Worm (Caenorhabditis elegans): ENCODE data around the gene Y47D7A.12.
"Not testable (repeated sequence)": the region's sequence is repeated elsewhere in the genome, so short reads cannot be mapped to it uniquely, and the experiment has no call there.

The Y47D7A.12 gene

DNA sequence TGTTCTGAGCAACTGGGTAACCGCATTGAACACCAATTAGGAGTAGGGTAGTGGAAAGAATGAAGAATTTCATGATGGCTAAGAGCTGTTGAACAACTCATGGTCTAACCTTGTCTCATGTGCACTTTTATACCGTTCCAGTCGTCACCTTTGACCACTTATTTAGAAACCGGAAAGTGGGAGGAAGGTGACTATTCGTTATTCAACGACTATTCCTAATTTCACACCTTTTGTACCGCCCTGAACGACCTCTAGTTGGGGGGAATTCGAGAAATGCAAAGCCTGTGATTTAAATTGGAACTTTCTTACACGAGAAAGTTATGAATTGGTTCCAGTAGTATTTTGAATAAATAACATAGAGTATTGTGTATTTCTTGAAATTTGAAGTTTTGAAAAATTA is at the start of gene Y47D7A.12:
Y47D7A.12 (minus strand) TSS at position 101 of the 400 bp plus-strand sequence.
- TF ChIP-seq flt-1 (GFP tag; IDR thresholded peaks at IDR 0.05) (no peak), ref-1 (GFP tag; conservative IDR thresholded peaks at IDR 0.05) (no peak), ztf-29 (GFP tag; IDR thresholded peaks at IDR 0.05) (no peak), tab-1 (GFP tag; IDR thresholded peaks at IDR 0.05) (no peak), ztf-23 (GFP tag; IDR thresholded peaks at IDR 0.05) (no peak), klf-2 (GFP tag; conservative IDR thresholded peaks at IDR 0.05) (no peak), cog-1 (tag; optimal IDR thresholded peaks at IDR 0.05) (no peak), T22C8.4 (GFP tag; IDR thresholded peaks at IDR 0.05) (no peak), med-1 (GFP tag; optimal IDR thresholded peaks at IDR 0.05; ENCODE audit: insufficient read depth) (no peak)

DNA sequence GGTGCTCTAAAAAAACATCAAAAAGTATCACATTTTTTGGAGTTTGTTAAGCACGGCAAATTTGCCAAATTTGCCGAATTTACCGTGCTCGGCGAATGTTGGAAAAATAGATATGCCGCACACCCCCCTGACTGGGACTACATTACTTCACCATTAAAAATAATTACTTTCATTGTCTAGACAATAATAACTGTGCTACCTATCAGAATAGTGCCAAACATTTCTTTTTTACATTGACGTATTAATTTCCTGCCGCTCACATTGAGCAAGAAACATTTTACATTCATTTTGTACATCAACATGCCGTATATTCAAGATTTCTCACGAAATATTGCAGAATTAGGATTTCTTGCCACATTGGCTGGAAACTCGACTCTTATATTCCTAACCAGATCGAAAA is 45.1 kb upstream of the Y47D7A.12 start, which contains the start of gene str-35:
str-35 (plus strand) TSS at position 301 of the 400 bp plus-strand sequence.
- not testable (repeated sequence) for TF ChIP-seq ref-1 (GFP tag; conservative IDR thresholded peaks at IDR 0.05); ztf-23 (GFP tag; IDR thresholded peaks at IDR 0.05); tab-1 (GFP tag; IDR thresholded peaks at IDR 0.05)

DNA sequence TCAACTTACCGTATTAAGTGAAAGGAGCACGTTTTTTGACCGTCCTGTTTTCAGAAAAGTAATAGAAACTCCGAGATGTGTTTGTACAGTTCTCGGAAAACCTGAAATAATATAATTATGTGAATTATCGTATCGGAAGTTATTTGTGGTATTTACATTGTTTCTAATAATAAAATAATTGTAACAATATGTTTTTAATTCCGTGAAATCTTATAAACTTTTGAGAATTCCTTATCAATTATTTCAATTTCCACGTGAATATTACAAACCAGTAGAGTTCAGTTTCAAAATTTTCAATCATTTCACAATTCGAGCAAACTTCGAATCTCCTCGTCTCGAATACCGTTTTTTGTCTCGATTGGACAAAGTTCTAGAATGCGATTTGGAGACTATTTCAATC is 41.6 kb upstream of the Y47D7A.12 start, which contains the start of gene T08H10.3:
T08H10.3 (plus strand) TSS at position 301 of the 400 bp plus-strand sequence.
- no peak for TF ChIP-seq klf-2 (GFP tag; conservative IDR thresholded peaks at IDR 0.05)
- TF ChIP-seq ref-1 (GFP tag; conservative IDR thresholded peaks at IDR 0.05) = no peak
- TF ChIP-seq ztf-23 (GFP tag; IDR thresholded peaks at IDR 0.05) = no peak
- TF ChIP-seq cog-1 (tag; optimal IDR thresholded peaks at IDR 0.05) = no peak
- no peak for TF ChIP-seq flt-1 (GFP tag; IDR thresholded peaks at IDR 0.05)
- no peak for TF ChIP-seq ztf-29 (GFP tag; IDR thresholded peaks at IDR 0.05)
- no peak for TF ChIP-seq med-1 (GFP tag; optimal IDR thresholded peaks at IDR 0.05; ENCODE audit: insufficient read depth)

DNA sequence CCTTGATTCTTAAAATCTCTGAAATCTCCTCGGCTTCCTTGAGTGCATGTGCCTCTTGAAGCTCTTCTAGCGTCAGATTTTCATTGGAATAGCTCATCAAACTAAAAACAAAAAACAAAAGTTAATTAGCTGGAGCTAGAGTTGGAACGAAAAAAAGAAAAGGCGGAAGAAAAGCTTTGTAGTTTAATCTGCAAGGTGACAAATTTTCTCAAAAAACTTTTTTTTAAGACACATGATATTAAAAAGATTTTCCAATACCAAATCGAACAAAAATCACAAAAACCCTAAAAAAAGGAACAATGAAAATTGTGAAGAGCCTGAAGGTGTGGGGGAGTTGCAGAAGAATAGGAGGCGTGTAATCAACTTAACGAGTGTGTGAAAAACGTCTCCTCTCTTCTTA is 25.2 kb upstream of the Y47D7A.12 start, which contains the start of gene gnrr-5:
gnrr-5 (minus strand) TSS at position 101 of the 400 bp plus-strand sequence.
- TF ChIP-seq cog-1 (tag; optimal IDR thresholded peaks at IDR 0.05) (no peak), med-1 (GFP tag; optimal IDR thresholded peaks at IDR 0.05; ENCODE audit: insufficient read depth) (no peak), klf-2 (GFP tag; conservative IDR thresholded peaks at IDR 0.05) (no peak), ztf-29 (GFP tag; IDR thresholded peaks at IDR 0.05) (no peak), tab-1 (GFP tag; IDR thresholded peaks at IDR 0.05) (no peak), T22C8.4 (GFP tag; IDR thresholded peaks at IDR 0.05) (no peak)

DNA sequence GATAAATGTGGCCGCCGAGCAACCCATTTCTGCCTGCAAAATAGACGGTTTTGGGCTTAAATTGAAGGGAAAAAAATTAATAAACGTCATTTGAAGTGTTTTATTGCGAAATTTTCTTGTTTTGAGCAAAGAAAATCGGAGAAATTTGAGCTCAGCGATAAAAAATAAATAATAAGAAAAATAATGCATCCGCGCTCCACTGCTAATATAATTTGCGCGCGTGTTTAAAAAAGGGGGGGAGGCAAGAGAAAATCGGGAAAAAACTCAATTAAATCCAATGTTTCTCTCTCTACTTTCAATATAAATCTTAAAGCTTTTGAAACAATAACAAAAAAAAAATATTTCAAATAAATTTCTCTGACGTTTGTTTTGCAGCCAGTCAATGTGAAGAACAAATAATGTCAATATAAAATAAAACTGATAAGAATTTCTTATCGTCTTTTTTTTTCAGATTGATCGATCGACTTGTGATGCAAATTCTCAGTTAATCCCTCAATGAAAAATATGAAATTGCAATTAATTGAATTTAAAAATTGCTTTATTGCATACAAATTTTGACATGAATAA is 21.1 kb upstream of the Y47D7A.12 start, which contains the start of gene rft-2:
rft-2 (minus strand) TSS at position 41 of the 567 bp plus-strand sequence.
- no peak for TF ChIP-seq med-1 (GFP tag; optimal IDR thresholded peaks at IDR 0.05; ENCODE audit: insufficient read depth)
- no peak for TF ChIP-seq cog-1 (tag; optimal IDR thresholded peaks at IDR 0.05)
- TF ChIP-seq klf-2 (GFP tag; conservative IDR thresholded peaks at IDR 0.05) = no peak
- TF ChIP-seq tab-1 (GFP tag; IDR thresholded peaks at IDR 0.05) = no peak
- TF ChIP-seq ref-1 (GFP tag; conservative IDR thresholded peaks at IDR 0.05) = no peak
- no peak for TF ChIP-seq ztf-29 (GFP tag; IDR thresholded peaks at IDR 0.05)
- TF ChIP-seq ztf-23 (GFP tag; IDR thresholded peaks at IDR 0.05) = no peak

DNA sequence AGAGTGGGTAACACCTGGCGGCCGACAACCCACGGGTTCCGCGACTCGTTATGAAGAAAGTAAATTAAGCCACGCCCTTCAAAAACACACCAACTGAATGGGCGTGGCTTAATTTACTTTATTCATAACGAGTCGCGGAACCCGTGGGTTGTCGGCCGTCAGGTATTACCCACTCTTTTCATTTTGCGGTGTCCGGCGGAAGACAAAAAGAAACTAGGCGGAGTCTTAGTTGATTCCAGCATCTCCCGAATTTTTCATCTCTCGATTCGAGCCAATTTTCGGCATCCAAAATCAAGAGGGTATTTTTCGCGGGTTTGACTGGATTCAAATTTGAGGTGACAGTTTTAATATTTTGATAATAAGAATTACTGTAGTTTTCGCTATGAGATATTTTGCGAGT is 18.2 kb upstream of the Y47D7A.12 start:
- no peak for TF ChIP-seq klf-2 (GFP tag; conservative IDR thresholded peaks at IDR 0.05)
- no peak for TF ChIP-seq ref-1 (GFP tag; conservative IDR thresholded peaks at IDR 0.05)
- TF ChIP-seq flt-1 (GFP tag; IDR thresholded peaks at IDR 0.05) = no peak
- TF ChIP-seq ztf-23 (GFP tag; IDR thresholded peaks at IDR 0.05) = no peak
- TF ChIP-seq med-1 (GFP tag; optimal IDR thresholded peaks at IDR 0.05; ENCODE audit: insufficient read depth) = no peak
- no peak for TF ChIP-seq ztf-29 (GFP tag; IDR thresholded peaks at IDR 0.05)
- TF ChIP-seq T22C8.4 (GFP tag; IDR thresholded peaks at IDR 0.05) = no peak
- no peak for TF ChIP-seq cog-1 (tag; optimal IDR thresholded peaks at IDR 0.05)
- TF ChIP-seq tab-1 (GFP tag; IDR thresholded peaks at IDR 0.05) = no peak

DNA sequence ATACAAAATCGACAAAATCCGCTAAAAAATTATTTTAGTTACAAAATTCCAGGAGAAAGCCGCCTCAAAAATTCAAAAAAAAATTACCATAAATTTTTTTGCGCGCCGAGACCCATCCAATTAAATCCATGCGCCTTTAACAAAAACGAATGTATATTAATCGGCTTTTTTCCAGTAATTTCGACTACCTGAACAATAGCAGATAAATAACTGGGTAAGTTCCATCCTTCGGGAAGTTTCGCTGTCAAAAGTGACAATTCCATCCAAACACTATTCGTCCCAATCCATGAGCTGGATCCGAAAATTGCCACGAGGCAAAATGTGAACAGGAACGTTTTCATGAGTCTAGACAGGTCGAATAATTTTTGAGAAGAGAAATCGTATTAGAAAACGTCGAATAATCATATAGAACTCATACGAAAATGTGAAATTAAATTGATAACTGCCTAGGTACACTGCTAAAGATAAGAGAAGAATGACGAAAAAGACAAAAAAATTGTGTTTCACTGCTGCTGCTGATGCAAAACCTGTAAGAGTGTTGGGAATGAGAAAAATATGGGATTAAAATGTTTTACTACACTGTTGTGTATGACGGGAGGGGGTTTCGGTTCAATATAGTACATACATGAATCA is 13.4 kb upstream of the Y47D7A.12 start, which contains the start of gene rft-1:
rft-1 (minus strand) TSS at position 475 of the 633 bp plus-strand sequence.
- TF ChIP-seq flt-1 (GFP tag; IDR thresholded peaks at IDR 0.05) = no peak
- no peak for TF ChIP-seq cog-1 (tag; optimal IDR thresholded peaks at IDR 0.05)
- TF ChIP-seq tab-1 (GFP tag; IDR thresholded peaks at IDR 0.05) = no peak
- no peak for TF ChIP-seq ref-1 (GFP tag; conservative IDR thresholded peaks at IDR 0.05)
- TF ChIP-seq med-1 (GFP tag; optimal IDR thresholded peaks at IDR 0.05; ENCODE audit: insufficient read depth) = no peak
- TF ChIP-seq ztf-23 (GFP tag; IDR thresholded peaks at IDR 0.05) = no peak

DNA sequence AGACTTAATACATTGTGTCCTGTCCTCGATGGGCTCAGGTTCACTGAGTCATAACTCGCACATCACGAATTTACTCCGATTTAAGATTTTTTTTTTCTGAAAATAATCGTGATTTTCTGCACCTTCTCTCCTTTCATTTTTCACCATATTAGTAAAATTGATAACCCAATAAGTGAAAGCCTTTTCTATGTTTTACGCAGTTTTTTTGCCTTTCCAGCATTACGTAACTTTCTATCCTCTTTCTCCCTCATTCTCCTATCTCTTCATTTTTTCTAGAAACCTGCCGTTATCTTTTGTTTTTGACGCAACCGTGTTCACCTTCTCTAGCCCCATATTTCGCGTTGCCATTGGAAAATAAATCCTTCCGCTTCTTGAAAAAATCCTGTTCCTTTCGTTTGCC is 7.7 kb upstream of the Y47D7A.12 start:
- TF ChIP-seq T22C8.4 (GFP tag; IDR thresholded peaks at IDR 0.05) (no peak), ref-1 (GFP tag; conservative IDR thresholded peaks at IDR 0.05) (no peak), flt-1 (GFP tag; IDR thresholded peaks at IDR 0.05) (no peak), ztf-29 (GFP tag; IDR thresholded peaks at IDR 0.05) (no peak), ztf-23 (GFP tag; IDR thresholded peaks at IDR 0.05) (no peak), med-1 (GFP tag; optimal IDR thresholded peaks at IDR 0.05; ENCODE audit: insufficient read depth) (no peak), tab-1 (GFP tag; IDR thresholded peaks at IDR 0.05) (no peak), cog-1 (tag; optimal IDR thresholded peaks at IDR 0.05) (no peak), klf-2 (GFP tag; conservative IDR thresholded peaks at IDR 0.05) (no peak)

DNA sequence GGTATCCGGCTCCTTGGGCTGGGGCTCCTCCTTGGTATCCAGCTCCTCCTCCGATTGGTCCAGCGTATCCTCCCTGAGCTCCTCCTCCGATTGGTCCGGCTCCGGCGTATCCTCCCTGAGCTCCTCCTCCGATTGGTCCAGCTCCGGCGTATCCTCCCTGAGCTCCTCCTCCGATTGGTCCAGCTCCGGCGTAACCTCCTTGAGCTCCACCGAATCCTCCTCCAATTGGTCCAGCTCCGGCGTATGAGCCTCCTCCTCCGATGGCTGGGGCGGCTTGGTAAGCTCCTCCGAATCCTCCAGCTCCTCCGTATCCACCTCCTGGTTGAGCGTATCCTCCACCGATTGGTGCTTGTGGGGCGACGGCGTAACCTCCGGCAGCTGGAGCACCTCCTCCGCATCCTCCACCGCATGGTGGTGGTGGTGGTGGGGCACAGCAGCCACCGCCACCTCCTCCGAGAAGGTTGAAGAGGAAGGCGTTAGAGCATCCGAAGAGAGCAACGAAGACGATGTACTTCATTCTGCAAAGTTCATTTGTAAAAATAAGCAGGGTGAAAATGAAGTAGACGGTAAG is 6.0 kb upstream of the Y47D7A.12 start, which contains the start of gene Y47D7A.13:
Y47D7A.13 (minus strand) TSS at position 517 of the 571 bp plus-strand sequence.
- TF ChIP-seq T22C8.4 (GFP tag; IDR thresholded peaks at IDR 0.05) = no peak
- no peak for TF ChIP-seq cog-1 (tag; optimal IDR thresholded peaks at IDR 0.05)
- TF ChIP-seq klf-2 (GFP tag; conservative IDR thresholded peaks at IDR 0.05) = no peak
- TF ChIP-seq ztf-23 (GFP tag; IDR thresholded peaks at IDR 0.05) = no peak
- TF ChIP-seq med-1 (GFP tag; optimal IDR thresholded peaks at IDR 0.05; ENCODE audit: insufficient read depth) = no peak
- no peak for TF ChIP-seq flt-1 (GFP tag; IDR thresholded peaks at IDR 0.05)
- TF ChIP-seq tab-1 (GFP tag; IDR thresholded peaks at IDR 0.05) = no peak
- TF ChIP-seq ref-1 (GFP tag; conservative IDR thresholded peaks at IDR 0.05) = no peak
- TF ChIP-seq ztf-29 (GFP tag; IDR thresholded peaks at IDR 0.05) = no peak

Measured in whole organism, midembryonic.